Worm (Caenorhabditis elegans) whole organism, L1 larva: Measurements from ENCODE around the gene hira-1.
A peak's percentile ranks its signal among the peaks of the same experiment; 100 is the strongest.

Source experiments
- C04F5.9 ChIP-seq: sonication (generic microtip); optimal IDR thresholded peaks from 2 replicates; lab custom pipeline; 2016; ENCODE audit warnings: missing genetic modification characterization, missing compliant biosample characterization
- C34B4.2 ChIP-seq: sonication (generic microtip); optimal IDR thresholded peaks from 2 replicates; lab custom pipeline; 2017; ENCODE audit warnings: mild to moderate bottlenecking, missing genetic modification characterization, missing compliant biosample characterization
- alr-1 ChIP-seq: fragments of 200-800 bp; sonication (Bioruptor generic); optimal IDR thresholded peaks from 2 replicates; lab custom pipeline; 2018; ENCODE audit warnings: borderline replicate concordance, mild to moderate bottlenecking, missing genetic modification characterization, missing compliant biosample characterization
- aly-2 ChIP-seq: fragments of 150-350 bp; optimal IDR thresholded peaks from 2 replicates; lab custom pipeline; 2014; ENCODE audit warnings: missing biosample characterization, missing genetic modification characterization
- ama-1 ChIP-seq: fragments of 150-350 bp; optimal IDR thresholded peaks from 2 replicates; lab custom pipeline; 2014
- ceh-88 ChIP-seq: fragments of 200-800 bp; sonication (Bioruptor generic); IDR thresholded peaks from 2 replicates; pipeline ENCODE4 v1.3.6; 2022; ENCODE audit warnings: missing genetic modification characterization, missing compliant biosample characterization
- dpl-1 ChIP-seq, 3 experiments: fragments of 150-350 bp in 2 of 3; sonication (generic microtip) in 1 of 3; optimal IDR thresholded peaks; 2 replicates each; lab custom pipeline; 2014 to 2017; ENCODE audit warnings: missing biosample characterization in 3 of 3, missing genetic modification characterization in 3 of 3, missing genetic modification reagents in 3 of 3
- efl-1 ChIP-seq, 4 experiments: fragments of 150-350 bp; optimal IDR thresholded peaks in 3 of 4; peaks in 1 of 4; 1 replicate in 1 of 4; 2 replicates in 3 of 4; lab custom pipeline; 2014; ENCODE audit warnings: missing biosample characterization in 2 of 4, missing genetic modification characterization in 2 of 4, missing genetic modification reagents in 2 of 4
- efl-3 ChIP-seq: fragments of 200-800 bp; sonication (Bioruptor generic); optimal IDR thresholded peaks from 2 replicates; lab custom pipeline; 2018; ENCODE audit warnings: mild to moderate bottlenecking, missing genetic modification characterization, missing compliant biosample characterization
- elt-2 ChIP-seq: sonication (generic microtip); optimal IDR thresholded peaks from 2 replicates; lab custom pipeline; 2016; ENCODE audit warnings: missing genetic modification characterization, mild to moderate bottlenecking, inconsistent platforms, missing compliant biosample characterization, missing genetic modification reagents
- fkh-8 ChIP-seq: sonication (generic microtip); optimal IDR thresholded peaks from 2 replicates; lab custom pipeline; 2016; ENCODE audit warnings: mild to moderate bottlenecking, missing genetic modification characterization, missing compliant biosample characterization
- fos-1 ChIP-seq: fragments of 150-350 bp; optimal IDR thresholded peaks from 2 replicates; lab custom pipeline; 2014; ENCODE audit warnings: missing biosample characterization, missing genetic modification characterization
- hlh-4 ChIP-seq: sonication (generic microtip); optimal IDR thresholded peaks from 2 replicates; lab custom pipeline; 2016; ENCODE audit warnings: mild to moderate bottlenecking, missing genetic modification characterization, missing compliant biosample characterization
- irx-1 ChIP-seq: sonication (generic microtip); optimal IDR thresholded peaks from 2 replicates; lab custom pipeline; 2016; ENCODE audit warnings: missing genetic modification characterization, missing compliant biosample characterization
- jun-1 ChIP-seq: fragments of 150-350 bp; optimal IDR thresholded peaks from 2 replicates; lab custom pipeline; 2014; ENCODE audit warnings: missing biosample characterization, missing genetic modification reagents, missing genetic modification characterization
- lin-14 ChIP-seq: fragments of 200-800 bp; sonication (Bioruptor generic); optimal IDR thresholded peaks from 2 replicates; lab custom pipeline; 2018; ENCODE audit warnings: mild to moderate bottlenecking, missing genetic modification characterization, moderate library complexity, missing compliant biosample characterization
- lin-39 ChIP-seq: fragments of 150-350 bp; optimal IDR thresholded peaks from 2 replicates; lab custom pipeline; 2014; ENCODE audit warnings: missing biosample characterization, missing genetic modification reagents, missing genetic modification characterization
- lir-3 ChIP-seq: sonication (generic microtip); optimal IDR thresholded peaks from 2 replicates; lab custom pipeline; 2016; ENCODE audit warnings: mild to moderate bottlenecking, missing genetic modification characterization, moderate library complexity, missing compliant biosample characterization; ENCODE audit not compliant: poor library complexity
- lsy-2 ChIP-seq, 2 experiments: fragments of 150-350 bp; optimal IDR thresholded peaks; 2 replicates each; lab custom pipeline; 2014; ENCODE audit warnings: missing biosample characterization in 2 of 2, missing genetic modification characterization in 2 of 2
- mef-2 ChIP-seq: fragments of 150-350 bp; optimal IDR thresholded peaks from 2 replicates; lab custom pipeline; 2014; ENCODE audit warnings: missing biosample characterization, missing genetic modification characterization
- mep-1 ChIP-seq: fragments of 150-350 bp; optimal IDR thresholded peaks from 2 replicates; lab custom pipeline; 2014; ENCODE audit warnings: missing biosample characterization, missing genetic modification characterization
- nhr-19 ChIP-seq: fragments of 200-800 bp; sonication (Bioruptor generic); conservative IDR thresholded peaks from 2 replicates; pipeline ENCODE4 v1.3.6; 2022; ENCODE audit warnings: missing genetic modification characterization, missing compliant biosample characterization
- nhr-20 ChIP-seq: sonication (generic microtip); optimal IDR thresholded peaks from 2 replicates; lab custom pipeline; 2016; ENCODE audit warnings: mild to moderate bottlenecking, missing genetic modification characterization, missing compliant biosample characterization
- nhr-28 ChIP-seq: fragments of 150-350 bp; optimal IDR thresholded peaks from 2 replicates; lab custom pipeline; 2014; ENCODE audit warnings: missing biosample characterization, missing genetic modification characterization
- nhr-47 ChIP-seq: sonication (generic microtip); optimal IDR thresholded peaks from 2 replicates; lab custom pipeline; 2016; ENCODE audit warnings: mild to moderate bottlenecking, missing genetic modification characterization, moderate library complexity, missing compliant biosample characterization
- nhr-71 ChIP-seq: sonication (generic microtip); optimal IDR thresholded peaks from 2 replicates; lab custom pipeline; 2016; ENCODE audit warnings: mild to moderate bottlenecking, missing genetic modification characterization, moderate library complexity, missing compliant biosample characterization
- nhr-76 ChIP-seq: sonication (generic microtip); optimal IDR thresholded peaks from 2 replicates; lab custom pipeline; 2017; ENCODE audit warnings: missing biosample characterization, missing genetic modification characterization
- nhr-85 ChIP-seq: sonication (generic microtip); peaks from one replicate; lab custom pipeline; 2016; ENCODE audit warnings: missing genetic modification characterization, inconsistent platforms, missing compliant biosample characterization
- nhr-90 ChIP-seq: sonication (generic microtip); optimal IDR thresholded peaks from 2 replicates; lab custom pipeline; 2016; ENCODE audit warnings: mild to moderate bottlenecking, missing genetic modification characterization, missing compliant biosample characterization; ENCODE audit not compliant: poor library complexity
- pax-3 ChIP-seq: fragments of 200-800 bp; sonication (Bioruptor generic); optimal IDR thresholded peaks from 2 replicates; lab custom pipeline; 2018; ENCODE audit warnings: mild to moderate bottlenecking, missing genetic modification characterization, moderate library complexity, missing compliant biosample characterization
- pqm-1 ChIP-seq: sonication (generic microtip); optimal IDR thresholded peaks from 3 replicates; lab custom pipeline; 2017; ENCODE audit warnings: missing biosample characterization, missing genetic modification characterization
- rnt-1 ChIP-seq: sonication (generic microtip); optimal IDR thresholded peaks from 2 replicates; lab custom pipeline; 2016; ENCODE audit warnings: mild to moderate bottlenecking, missing genetic modification characterization, moderate library complexity, missing compliant biosample characterization
- skn-1 ChIP-seq: fragments of 150-350 bp; optimal IDR thresholded peaks from 2 replicates; lab custom pipeline; 2014; ENCODE audit warnings: missing biosample characterization, missing genetic modification characterization
- snu-23 ChIP-seq: sonication (generic microtip); optimal IDR thresholded peaks from 2 replicates; lab custom pipeline; 2016; ENCODE audit warnings: missing genetic modification characterization, missing compliant biosample characterization
- sup-37 ChIP-seq: fragments of 200-800 bp; sonication (Bioruptor generic); optimal IDR thresholded peaks from 2 replicates; lab custom pipeline; 2018; ENCODE audit warnings: mild to moderate bottlenecking, missing genetic modification characterization, missing compliant biosample characterization
- xbp-1 ChIP-seq: sonication (generic microtip); optimal IDR thresholded peaks from 2 replicates; lab custom pipeline; 2016; ENCODE audit warnings: missing genetic modification characterization, missing compliant biosample characterization
- zip-4 ChIP-seq: fragments of 200-800 bp; sonication (Bioruptor generic); optimal IDR thresholded peaks from 2 replicates; lab custom pipeline; 2018; ENCODE audit warnings: mild to moderate bottlenecking, missing genetic modification characterization, moderate library complexity, missing compliant biosample characterization
- ztf-4 ChIP-seq: fragments of 150-350 bp; optimal IDR thresholded peaks from 2 replicates; lab custom pipeline; 2014; ENCODE audit warnings: missing biosample characterization, missing genetic modification characterization

The hira-1 gene

ce11 chrIII:5229511-5230250 is 38.8 kb downstream of the hira-1 start:
- no peak for TF ChIP-seq efl-1 (optimal IDR thresholded peaks at IDR 0.05; lab: Kevin White, UChicago)
- peak in 1 of 2 experiments; percentile 90 for TF ChIP-seq efl-1 (GFP tag; optimal IDR thresholded peaks at IDR 0.05 in 1 of 2; lab: Kevin White, UChicago)
- TF ChIP-seq mef-2 (tag; lab: Kevin White, UChicago): no peak
- TF ChIP-seq mep-1: no peak
- peak; percentile 94 for TF ChIP-seq alr-1 (tag; lab: Kevin White, UChicago)
- TF ChIP-seq lin-14 (GFP tag; lab: Kevin White, UChicago): no peak
- TF ChIP-seq C04F5.9 (tag; lab: Kevin White, UChicago): no peak
- TF ChIP-seq nhr-76 (tag; lab: Kevin White, UChicago): peak; percentile 33
- TF ChIP-seq nhr-85 (tag; lab: Kevin White, UChicago): peak; percentile 59

- TF ChIP-seq xbp-1 (peak; percentile 3), aly-2 (tag; lab: Kevin White, UChicago) (peak; percentile 92), lsy-2 (tag; optimal IDR thresholded peaks at IDR 0.05; lab: Kevin White, UChicago) (peak in 1 of 2 experiments; percentile 21), nhr-28 (tag; lab: Kevin White, UChicago) (no peak), fos-1 (tag; lab: Kevin White, UChicago) (peak; percentile 14), skn-1 (no peak), nhr-76 (tag; lab: Kevin White, UChicago) (no peak), sup-37 (GFP tag; lab: Kevin White, UChicago) (peak; percentile 24), hlh-4 (tag; lab: Kevin White, UChicago) (no peak), nhr-19 (GFP tag; lab: Robert Waterston, UW) (peak; percentile 25; the same call in 1 of the 2 replicates), nhr-47 (tag; lab: Kevin White, UChicago) (peak; percentile 46), ceh-88 (GFP tag; lab: Robert Waterston, UW) (no peak), nhr-90 (peak; percentile 17), elt-2 (peak; percentile 31), nhr-71 (tag; lab: Kevin White, UChicago) (peak; percentile 51), ztf-4 (tag; lab: Kevin White, UChicago) (peak; percentile 45), zip-4 (GFP tag; lab: Kevin White, UChicago) (peak; percentile 37), efl-3 (GFP tag; lab: Kevin White, UChicago) (no peak), pqm-1 (tag; lab: Kevin White, UChicago) (no peak), C34B4.2 (tag; lab: Kevin White, UChicago) (peak; percentile 43), nhr-20 (tag; lab: Kevin White, UChicago) (peak; percentile 36), pax-3 (no peak), efl-1 (optimal IDR thresholded peaks at IDR 0.05; lab: Kevin White, UChicago) (peak; percentile 21 to 41), efl-1 (GFP tag; optimal IDR thresholded peaks at IDR 0.05 in 1 of 2; lab: Kevin White, UChicago) (peak in 1 of 2 experiments; percentile 77), rnt-1 (tag; lab: Kevin White, UChicago) (peak; percentile 15), lir-3 (tag; lab: Kevin White, UChicago) (no peak), ama-1 (peak; percentile 90), irx-1 (tag; lab: Kevin White, UChicago) (no peak), lin-39 (tag; lab: Kevin White, UChicago) (no peak), snu-23 (GFP tag; lab: Kevin White, UChicago) (peak; percentile 22), fkh-8 (tag; lab: Kevin White, UChicago) (no peak)
- TF ChIP-seq, all 84 proteins: peak for 18
Observed at ce11 chrIII:5230415-5230814, 39.5 kb downstream of the hira-1 start, which contains the start of gene prmt-5. Gene prmt-5 (plus strand): TSS chrIII:5230555.

ce11 chrIII:5233140-5233539 is 42.2 kb downstream of the hira-1 start:
- TF ChIP-seq rnt-1 (tag; lab: Kevin White, UChicago): peak; percentile 15
- TF ChIP-seq dpl-1 (GFP tag; optimal IDR thresholded peaks at IDR 0.05; lab: Kevin White, UChicago): peak in 1 of 3 experiments; percentile 20
- TF ChIP-seq jun-1 (tag; lab: Kevin White, UChicago): no peak
